Fruit fly (Drosophila melanogaster) whole organism, embryonic: Measurements from ENCODE around the gene Cnot4.
A peak's percentile ranks its signal among the peaks of the same experiment; 100 is the strongest.

Experiments used
- CG10209 ChIP-seq: fragments of 200-800 bp; sonication (Bioruptor generic); optimal IDR thresholded peaks from 3 replicates; lab custom pipeline; 2017; ENCODE audit warnings: missing biosample characterization, mild to moderate bottlenecking, missing genetic modification characterization, missing genetic modification reagents
- CG11456 ChIP-seq: fragments of 200-800 bp; sonication (Bioruptor generic); IDR thresholded peaks from 3 replicates; pipeline ENCODE4 v1.3.6; 2022; ENCODE audit warnings: missing biosample characterization, missing genetic modification characterization
- CG11695 ChIP-seq: fragments of 200-800 bp; sonication (Bioruptor generic); IDR thresholded peaks from 3 replicates; pipeline ENCODE4 v1.3.6; 2022; ENCODE audit warnings: missing biosample characterization, missing genetic modification characterization
- CG13123 ChIP-seq: fragments of 200-800 bp; sonication (Bioruptor generic); optimal IDR thresholded peaks from 2 replicates; lab custom pipeline; 2016; ENCODE audit warnings: missing biosample characterization, missing genetic modification characterization
- CG15269 ChIP-seq: fragments of 200-800 bp; sonication (Bioruptor generic); optimal IDR thresholded peaks from 2 replicates; lab custom pipeline; 2018; ENCODE audit warnings: missing biosample characterization, mild to moderate bottlenecking, missing genetic modification characterization, moderate library complexity
- CG1602 ChIP-seq: fragments of 200-800 bp; sonication (Bioruptor generic); optimal IDR thresholded peaks from 3 replicates; lab custom pipeline; 2016; ENCODE audit warnings: missing biosample characterization, missing genetic modification characterization
- CG17802 ChIP-seq: fragments of 200-800 bp; sonication (Bioruptor generic); optimal IDR thresholded peaks from 2 replicates; lab custom pipeline; 2018; ENCODE audit warnings: missing biosample characterization, mild to moderate bottlenecking, missing genetic modification characterization, moderate library complexity
- CG2202 ChIP-seq: fragments of 200-800 bp; sonication (Bioruptor generic); optimal IDR thresholded peaks from 2 replicates; lab custom pipeline; 2018; ENCODE audit warnings: missing biosample characterization, mild to moderate bottlenecking, missing genetic modification characterization
- CG3163 ChIP-seq: fragments of 200-800 bp; sonication (Bioruptor generic); optimal IDR thresholded peaks from 3 replicates; lab custom pipeline; 2016; ENCODE audit warnings: missing biosample characterization, missing genetic modification characterization
- CG32772 ChIP-seq: fragments of 200-800 bp; sonication (Bioruptor generic); IDR thresholded peaks from 2 replicates; pipeline ENCODE4 v1.3.6; 2022; ENCODE audit warnings: missing biosample characterization, missing genetic modification characterization
- CG3407 ChIP-seq: fragments of 200-800 bp; sonication (Bioruptor generic); optimal IDR thresholded peaks from 2 replicates; lab custom pipeline; 2018; ENCODE audit warnings: missing biosample characterization, mild to moderate bottlenecking, missing genetic modification characterization
- CG34422 ChIP-seq: fragments of 200-800 bp; sonication (Bioruptor generic); IDR thresholded peaks from 3 replicates; pipeline ENCODE4 v1.3.6; 2022; ENCODE audit warnings: missing biosample characterization, missing genetic modification characterization
- CG4730 ChIP-seq: fragments of 200-800 bp; sonication (Bioruptor generic); IDR thresholded peaks from 2 replicates; pipeline ENCODE4 v1.3.6; 2022; ENCODE audit warnings: missing biosample characterization, missing genetic modification characterization
- CG6854 ChIP-seq: fragments of 200-800 bp; sonication (Bioruptor generic); optimal IDR thresholded peaks from 3 replicates; lab custom pipeline; 2017; ENCODE audit warnings: missing biosample characterization, mild to moderate bottlenecking, missing genetic modification characterization
- CG7372 ChIP-seq: fragments of 200-800 bp; sonication (Bioruptor generic); IDR thresholded peaks from 2 replicates; pipeline ENCODE4 v1.3.6; 2022; ENCODE audit warnings: missing biosample characterization, missing genetic modification characterization
- CG7987 ChIP-seq: fragments of 200-800 bp; sonication (Bioruptor generic); optimal IDR thresholded peaks from 2 replicates; lab custom pipeline; 2018; ENCODE audit warnings: missing biosample characterization, mild to moderate bottlenecking, missing genetic modification characterization, moderate library complexity
- CG9876 ChIP-seq: fragments of 200-800 bp; sonication (Bioruptor generic); optimal IDR thresholded peaks from 2 replicates; lab custom pipeline; 2016; ENCODE audit warnings: missing biosample characterization, missing genetic modification characterization
- Drgx ChIP-seq: fragments of 200-800 bp; sonication (Bioruptor generic); IDR thresholded peaks from 2 replicates; pipeline ENCODE4 v1.3.6; 2022; ENCODE audit warnings: missing biosample characterization, missing genetic modification characterization
- Fer3 ChIP-seq: fragments of 200-800 bp; sonication (Bioruptor generic); optimal IDR thresholded peaks from 2 replicates; lab custom pipeline; 2018; ENCODE audit warnings: missing biosample characterization, mild to moderate bottlenecking, missing genetic modification characterization, moderate library complexity
- H15 ChIP-seq: fragments of 200-800 bp; sonication (Bioruptor generic); IDR thresholded peaks from 3 replicates; pipeline ENCODE4 v1.3.6; 2022; ENCODE audit warnings: missing biosample characterization, missing genetic modification characterization
- MBD-R2 ChIP-seq: fragments of 200-800 bp; sonication (Bioruptor generic); IDR thresholded peaks from 2 replicates; pipeline ENCODE4 v1.3.6; 2022; ENCODE audit warnings: missing biosample characterization, missing genetic modification characterization
- MTF-1 ChIP-seq: fragments of 200-800 bp; sonication (Bioruptor generic); optimal IDR thresholded peaks from 2 replicates; lab custom pipeline; 2018; ENCODE audit warnings: missing biosample characterization, mild to moderate bottlenecking, missing genetic modification characterization, borderline replicate concordance
- Oaz ChIP-seq: fragments of 200-800 bp; sonication (Bioruptor generic); IDR thresholded peaks from 2 replicates; pipeline ENCODE4 v1.3.6; 2022; ENCODE audit warnings: missing biosample characterization, missing genetic modification characterization
- PHDP ChIP-seq: fragments of 200-800 bp; sonication (Bioruptor generic); optimal IDR thresholded peaks from 3 replicates; lab custom pipeline; 2018; ENCODE audit warnings: missing biosample characterization, mild to moderate bottlenecking, missing genetic modification characterization, moderate library complexity
- Ravus ChIP-seq: fragments of 200-800 bp; sonication (Bioruptor generic); IDR thresholded peaks from 2 replicates; pipeline ENCODE4 v1.3.6; 2022; ENCODE audit warnings: missing biosample characterization, missing genetic modification characterization
- Stat92E ChIP-seq, 3 experiments: fragments of >200 bp in 2 of 3; fragments of 200-800 bp in 1 of 3; sonication (Bioruptor generic) in 1 of 3; optimal IDR thresholded peaks; 2 replicates each; lab custom pipeline; 2017 to 2019; ENCODE audit warnings: missing biosample characterization in 3 of 3, missing genetic modification characterization in 3 of 3, mild to moderate bottlenecking in 1 of 3, moderate library complexity in 1 of 3
- YL-1 ChIP-seq: fragments of 200-800 bp; sonication (Bioruptor generic); optimal IDR thresholded peaks from 3 replicates; lab custom pipeline; 2017; ENCODE audit warnings: missing biosample characterization, mild to moderate bottlenecking, missing genetic modification characterization
- ap ChIP-seq: fragments of 200-800 bp; sonication (Bioruptor generic); IDR thresholded peaks from 2 replicates; pipeline ENCODE4 v1.3.6; 2022; ENCODE audit warnings: missing biosample characterization, missing genetic modification characterization
- ara ChIP-seq: fragments of 200-800 bp; sonication (Bioruptor generic); IDR thresholded peaks from 2 replicates; pipeline ENCODE4 v1.3.6; 2022; ENCODE audit warnings: missing biosample characterization, missing genetic modification characterization
- br ChIP-seq: fragments of >200 bp; optimal IDR thresholded peaks from 2 replicates; lab custom pipeline; 2017
- fu2 ChIP-seq: fragments of 200-800 bp; sonication (Bioruptor generic); optimal IDR thresholded peaks from 2 replicates; lab custom pipeline; 2016; ENCODE audit warnings: missing biosample characterization, missing genetic modification characterization
- gce ChIP-seq: fragments of 200-800 bp; sonication (Bioruptor generic); IDR thresholded peaks from 3 replicates; pipeline ENCODE4 v1.3.6; 2022; ENCODE audit warnings: missing biosample characterization, missing genetic modification characterization
- gem ChIP-seq: fragments of 200-800 bp; sonication (Bioruptor generic); optimal IDR thresholded peaks from 2 replicates; lab custom pipeline; 2019; ENCODE audit warnings: missing biosample characterization, mild to moderate bottlenecking, missing genetic modification characterization, moderate library complexity
- gro ChIP-seq: fragments of 200-800 bp; sonication (Bioruptor generic); optimal IDR thresholded peaks from 2 replicates; lab custom pipeline; 2016; ENCODE audit warnings: missing biosample characterization, missing genetic modification characterization
- insv ChIP-seq, 2 experiments: fragments of 200-800 bp; sonication (Bioruptor generic); optimal IDR thresholded peaks; 3 replicates each; lab custom pipeline; 2016 to 2018; ENCODE audit warnings: missing biosample characterization in 2 of 2, missing genetic modification characterization in 2 of 2
- jing ChIP-seq: fragments of 200-800 bp; sonication (Bioruptor generic); optimal IDR thresholded peaks from 2 replicates; lab custom pipeline; 2018; ENCODE audit warnings: missing biosample characterization, mild to moderate bottlenecking, missing genetic modification characterization
- knrl ChIP-seq: fragments of 200-800 bp; sonication (Bioruptor generic); IDR thresholded peaks from 3 replicates; pipeline ENCODE4 v1.3.6; 2022; ENCODE audit warnings: missing biosample characterization, missing genetic modification characterization; ENCODE audit not compliant: partially characterized antibody
- lola ChIP-seq, 3 experiments: fragments of >200 bp in 2 of 3; fragments of 200-800 bp in 1 of 3; sonication (Bioruptor generic) in 1 of 3; optimal IDR thresholded peaks; 2 replicates each; lab custom pipeline; 2017 to 2019; ENCODE audit warnings: missing biosample characterization in 3 of 3, missing genetic modification characterization in 3 of 3, mild to moderate bottlenecking in 1 of 3, moderate library complexity in 1 of 3
- mirr ChIP-seq: fragments of 200-800 bp; sonication (Bioruptor generic); optimal IDR thresholded peaks from 3 replicates; lab custom pipeline; 2018; ENCODE audit warnings: missing biosample characterization, mild to moderate bottlenecking, missing genetic modification characterization
- mld ChIP-seq: fragments of 200-800 bp; sonication (Bioruptor generic); IDR thresholded peaks from 3 replicates; pipeline ENCODE4 v1.3.6; 2022; ENCODE audit warnings: missing biosample characterization, missing genetic modification characterization; ENCODE audit not compliant: partially characterized antibody
- pfk ChIP-seq: fragments of 200-800 bp; sonication (Bioruptor generic); optimal IDR thresholded peaks from 2 replicates; lab custom pipeline; 2018; ENCODE audit warnings: missing biosample characterization, mild to moderate bottlenecking, missing genetic modification characterization, moderate library complexity
- pho ChIP-seq: fragments of 200-800 bp; sonication (Bioruptor generic); optimal IDR thresholded peaks from 2 replicates; lab custom pipeline; 2016; ENCODE audit warnings: missing biosample characterization, missing genetic modification characterization
- run ChIP-seq: fragments of 200-800 bp; sonication (Bioruptor generic); optimal IDR thresholded peaks from 3 replicates; lab custom pipeline; 2018; ENCODE audit warnings: missing biosample characterization, mild to moderate bottlenecking, missing genetic modification characterization
- sens ChIP-seq: fragments of 200-800 bp; sonication (Bioruptor generic); peaks from one replicate; lab custom pipeline; 2016; ENCODE audit warnings: missing biosample characterization, missing genetic modification characterization
- sima ChIP-seq: fragments of 200-800 bp; sonication (Bioruptor generic); optimal IDR thresholded peaks from 2 replicates; lab custom pipeline; 2016; ENCODE audit warnings: missing biosample characterization, missing genetic modification characterization
- unpg ChIP-seq: fragments of 200-800 bp; sonication (Bioruptor generic); optimal IDR thresholded peaks from 3 replicates; lab custom pipeline; 2018; ENCODE audit warnings: missing biosample characterization, mild to moderate bottlenecking, missing genetic modification characterization, moderate library complexity
- usp ChIP-seq: fragments of >200 bp; optimal IDR thresholded peaks from 2 replicates; lab custom pipeline; 2017; ENCODE audit warnings: missing biosample characterization, missing genetic modification characterization
- vnd ChIP-seq: fragments of 200-800 bp; sonication (Bioruptor generic); IDR thresholded peaks from 3 replicates; pipeline ENCODE4 v1.3.6; 2022; ENCODE audit warnings: missing biosample characterization, missing genetic modification characterization; ENCODE audit not compliant: partially characterized antibody
- z ChIP-seq: fragments of 200-800 bp; sonication (Bioruptor generic); IDR thresholded peaks from 3 replicates; pipeline ENCODE4 v1.3.6; 2022; ENCODE audit warnings: missing biosample characterization, missing genetic modification characterization
- zen ChIP-seq: fragments of 200-800 bp; sonication (Bioruptor generic); optimal IDR thresholded peaks from 3 replicates; lab custom pipeline; 2018; ENCODE audit warnings: missing biosample characterization, mild to moderate bottlenecking, missing genetic modification characterization, moderate library complexity

Cnot4 gene

dm6 chr2L:10442048-10442790 lies 45.7 kb downstream of the Cnot4 start, which contains the start of gene loh (continued):
- TF ChIP-seq CG6854 (GFP tag; lab: Kevin White, UChicago) = peak; percentile 48
- no peak for TF ChIP-seq CG2202 (tag; lab: Kevin White, UChicago)
- no peak for TF ChIP-seq H15 (GFP tag; lab: Robert Waterston, UW)
- no peak for TF ChIP-seq Drgx (GFP tag; lab: Robert Waterston, UW)
- no peak for TF ChIP-seq Ravus (GFP tag; lab: Robert Waterston, UW)
- no peak for TF ChIP-seq br (lab: Kevin White, UChicago)
- no peak for TF ChIP-seq usp
- no peak for TF ChIP-seq pho (GFP tag; lab: Kevin White, UChicago)
- TF ChIP-seq run (tag; lab: Kevin White, UChicago) = no peak
- TF ChIP-seq CG3407 (GFP tag; lab: Kevin White, UChicago) = peak; percentile 40
- TF ChIP-seq CG10209 (GFP tag; lab: Kevin White, UChicago) = peak; percentile 67
- TF ChIP-seq Oaz (GFP tag; lab: Robert Waterston, UW) = no peak
- no peak for TF ChIP-seq CG13123 (GFP tag; lab: Kevin White, UChicago)
- no peak for TF ChIP-seq sima (GFP tag; lab: Kevin White, UChicago)
- no peak; the same call in 1 of the 2 replicates for TF ChIP-seq CG32772
- no peak for TF ChIP-seq knrl
- TF ChIP-seq lola (GFP tag; optimal IDR thresholded peaks at IDR 0.05; lab: Kevin White, UChicago) = peak in 1 of 3 experiments; percentile 79
- TF ChIP-seq CG7987 (GFP tag; lab: Kevin White, UChicago) = no peak
- TF ChIP-seq CG11695 (GFP tag; lab: Robert Waterston, UW) = peak; percentile 49; the same call in 1 of the 3 replicates
- TF ChIP-seq ap (GFP tag; lab: Robert Waterston, UW) = no peak
- no peak for TF ChIP-seq CG34422 (GFP tag; lab: Robert Waterston, UW)
- TF ChIP-seq pfk (GFP tag; lab: Kevin White, UChicago) = no peak
- TF ChIP-seq unpg (GFP tag; lab: Kevin White, UChicago) = peak; percentile 42
- TF ChIP-seq MTF-1 (GFP tag; lab: Kevin White, UChicago) = no peak
- peak; percentile 21 for TF ChIP-seq zen (tag; lab: Kevin White, UChicago)
- peak; percentile 43 for TF ChIP-seq CG15269 (tag; lab: Kevin White, UChicago)
- no peak for TF ChIP-seq Stat92E (GFP tag; optimal IDR thresholded peaks at IDR 0.05; lab: Kevin White, UChicago)
- no peak for TF ChIP-seq CG4730 (GFP tag; lab: Robert Waterston, UW)
- peak; percentile 79 for TF ChIP-seq gem (tag; lab: Kevin White, UChicago)
- no peak for TF ChIP-seq gce (GFP tag; lab: Robert Waterston, UW)
- no peak; the same call in 1 of the 2 replicates for TF ChIP-seq ara
- TF ChIP-seq insv (GFP tag; optimal IDR thresholded peaks at IDR 0.05; lab: Kevin White, UChicago) = no peak
- TF ChIP-seq jing = no peak
- no peak for TF ChIP-seq mirr (GFP tag; lab: Kevin White, UChicago)
- no peak for TF ChIP-seq CG9876 (GFP tag; lab: Kevin White, UChicago)
- TF ChIP-seq fu2 = no peak
- TF ChIP-seq mld (GFP tag; lab: Robert Waterston, UW) = no peak
- no peak for TF ChIP-seq CG7372
- 0 out of 3 replicates have a peak, but pooled peaks have one; percentile 12 for TF ChIP-seq z (GFP tag; lab: Robert Waterston, UW)
- no peak for TF ChIP-seq CG3163 (GFP tag; lab: Kevin White, UChicago)
- TF ChIP-seq CG1602 (GFP tag; lab: Kevin White, UChicago) = peak; percentile 61
- TF ChIP-seq vnd (GFP tag; lab: Robert Waterston, UW) = no peak
- no peak for TF ChIP-seq YL-1 (GFP tag; lab: Kevin White, UChicago)
- TF ChIP-seq CG17802 (tag; lab: Kevin White, UChicago) = no peak
- no peak for TF ChIP-seq CG11456
- TF ChIP-seq Fer3 (tag; lab: Kevin White, UChicago) = no peak
- no peak for TF ChIP-seq MBD-R2 (GFP tag; lab: Robert Waterston, UW)
- no peak for TF ChIP-seq gro
- TF ChIP-seq PHDP = peak; percentile 51
- TF ChIP-seq sens (GFP tag; lab: Kevin White, UChicago) = peak; percentile 75
